Worm (Caenorhabditis elegans): ENCODE measurements around the gene F17E9.2.

The F17E9.2 gene

ce11 chrIV:8366295-8366694 lies 10.6 kb downstream of the F17E9.2 start, which contains the start of gene aagr-1:
TSS of gene aagr-1 (plus strand) at chrIV:8366521.
- TF ChIP-seq ceh-82 (tag; optimal IDR thresholded peaks at IDR 0.05): no peak
- TF ChIP-seq ztf-1 (GFP tag; conservative IDR thresholded peaks at IDR 0.05): no peak
- no peak for TF ChIP-seq nhr-129 (tag; optimal IDR thresholded peaks at IDR 0.05)
- no peak for TF ChIP-seq elt-1 (tag; optimal IDR thresholded peaks at IDR 0.05)
- TF ChIP-seq Y55F3AM.14 (GFP tag; optimal IDR thresholded peaks at IDR 0.05): no peak
- TF ChIP-seq unc-55 (GFP tag; optimal IDR thresholded peaks at IDR 0.05): no peak
- no peak for TF ChIP-seq zag-1 (tag; optimal IDR thresholded peaks at IDR 0.05)
- TF ChIP-seq ceh-16 (tag; optimal IDR thresholded peaks at IDR 0.05): no peak
- TF ChIP-seq sma-3 (GFP tag; optimal IDR thresholded peaks at IDR 0.05): no peak
- no peak for TF ChIP-seq ama-1 (optimal IDR thresholded peaks at IDR 0.05)
- peak; percentile 47 for TF ChIP-seq crh-2 (tag; optimal IDR thresholded peaks at IDR 0.05)
- TF ChIP-seq unc-39 (tag; optimal IDR thresholded peaks at IDR 0.05): no peak
- no peak for TF ChIP-seq aly-2 (tag; optimal IDR thresholded peaks at IDR 0.05)
- no peak for TF ChIP-seq nhr-23 (tag; optimal IDR thresholded peaks at IDR 0.05)
- TF ChIP-seq fos-1 (tag; optimal IDR thresholded peaks at IDR 0.05): peak; percentile 45

- TF ChIP-seq blmp-1 (tag; optimal IDR thresholded peaks at IDR 0.05; ENCODE audit: insufficient read depth) (no peak), nhr-237 (tag; optimal IDR thresholded peaks at IDR 0.05) (no peak), lin-13 (GFP tag; optimal IDR thresholded peaks at IDR 0.05) (no peak), nhr-6 (tag; optimal IDR thresholded peaks at IDR 0.05) (no peak), ztf-4 (tag; optimal IDR thresholded peaks at IDR 0.05) (no peak), Y55F3AM.14 (GFP tag; optimal IDR thresholded peaks at IDR 0.05) (no peak), peb-1 (tag; optimal IDR thresholded peaks at IDR 0.05) (no peak), ceh-16 (tag; optimal IDR thresholded peaks at IDR 0.05) (no peak), elt-3 (tag; optimal IDR thresholded peaks at IDR 0.05) (no peak), unc-55 (GFP tag; optimal IDR thresholded peaks at IDR 0.05) (no peak), mab-5 (tag; optimal IDR thresholded peaks at IDR 0.05) (no peak), C34F6.9 (tag; optimal IDR thresholded peaks at IDR 0.05) (no peak), unc-39 (tag; optimal IDR thresholded peaks at IDR 0.05) (no peak)
Observed at ce11 chrIV:8367887-8368286, 12.2 kb downstream of the F17E9.2 start.

- no peak for TF ChIP-seq nhr-129 (tag; optimal IDR thresholded peaks at IDR 0.05)
- TF ChIP-seq sma-9 (GFP tag; optimal IDR thresholded peaks at IDR 0.05): no peak
- no peak for TF ChIP-seq sma-9 (tag; optimal IDR thresholded peaks at IDR 0.05)
- no peak for TF ChIP-seq ZK546.5 (tag; optimal IDR thresholded peaks at IDR 0.05)
- no peak for TF ChIP-seq ztf-11 (tag; optimal IDR thresholded peaks at IDR 0.05)
- no peak for TF ChIP-seq nhr-12 (tag; optimal IDR thresholded peaks at IDR 0.05)
- TF ChIP-seq ztf-4 (tag; optimal IDR thresholded peaks at IDR 0.05): no peak
- TF ChIP-seq nhr-10 (tag; optimal IDR thresholded peaks at IDR 0.05): no peak
- no peak for TF ChIP-seq mbf-1 (tag; optimal IDR thresholded peaks at IDR 0.05)
- TF ChIP-seq lin-39 (tag; optimal IDR thresholded peaks at IDR 0.05): no peak
- no peak for TF ChIP-seq gmeb-1 (tag; optimal IDR thresholded peaks at IDR 0.05)
- no peak for TF ChIP-seq nhr-6 (tag; optimal IDR thresholded peaks at IDR 0.05)
Observed at ce11 chrIV:8369135-8369534, 13.4 kb downstream of the F17E9.2 start, which contains the start of gene D2096.6. TSS of gene D2096.6 (minus strand) at chrIV:8369235.

DNA sequence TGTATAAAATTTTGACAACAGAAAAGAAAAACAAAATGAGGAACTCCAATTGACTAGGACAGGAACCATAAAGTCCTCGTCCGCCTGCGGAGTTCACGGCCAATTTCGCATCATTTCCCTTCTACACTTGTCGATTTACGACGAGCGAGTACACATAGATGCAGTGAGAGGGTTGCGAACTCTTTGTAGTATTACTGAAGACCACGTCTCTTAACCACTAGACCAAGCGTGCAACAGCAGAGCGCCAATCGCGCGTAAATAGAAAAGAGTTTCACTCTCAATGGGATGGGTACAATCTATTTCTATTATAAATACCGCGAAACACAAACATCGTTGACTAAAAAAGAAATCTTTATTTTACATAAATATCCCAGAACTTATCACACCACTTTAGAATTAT lies 19.7 kb downstream of the F17E9.2 start:
- TF ChIP-seq mab-5 (tag; optimal IDR thresholded peaks at IDR 0.05) (peak; percentile 32), mdl-1 (tag; optimal IDR thresholded peaks at IDR 0.05) (no peak), ztf-4 (tag; optimal IDR thresholded peaks at IDR 0.05) (peak; percentile 74), blmp-1 (tag; optimal IDR thresholded peaks at IDR 0.05; ENCODE audit: insufficient read depth) (no peak), gmeb-1 (tag; optimal IDR thresholded peaks at IDR 0.05) (peak; percentile 71), skn-1 (tag; optimal IDR thresholded peaks at IDR 0.05) (no peak), lsy-2 (tag; optimal IDR thresholded peaks at IDR 0.05) (peak; percentile 54 to 82), lin-13 (GFP tag; optimal IDR thresholded peaks at IDR 0.05) (peak; percentile 82), F13H6.1 (tag; optimal IDR thresholded peaks at IDR 0.05) (peak; percentile 74), egl-27 (tag; optimal IDR thresholded peaks at IDR 0.05) (peak; percentile 59), nhr-12 (tag; optimal IDR thresholded peaks at IDR 0.05) (no peak), C34F6.9 (tag; optimal IDR thresholded peaks at IDR 0.05) (peak; percentile 84), zag-1 (tag; optimal IDR thresholded peaks at IDR 0.05) (peak; percentile 43), sma-3 (GFP tag; optimal IDR thresholded peaks at IDR 0.05) (peak; percentile 81), nhr-237 (tag; optimal IDR thresholded peaks at IDR 0.05) (no peak), peb-1 (tag; optimal IDR thresholded peaks at IDR 0.05) (no peak), unc-62 (GFP tag; optimal IDR thresholded peaks at IDR 0.05) (no peak), mbf-1 (tag; optimal IDR thresholded peaks at IDR 0.05) (no peak), nhr-23 (tag; optimal IDR thresholded peaks at IDR 0.05) (no peak), lin-11 (tag; optimal IDR thresholded peaks at IDR 0.05) (peak; percentile 44), ama-1 (optimal IDR thresholded peaks at IDR 0.05) (no peak), crh-2 (tag; optimal IDR thresholded peaks at IDR 0.05) (peak; percentile 85), nhr-11 (tag; optimal IDR thresholded peaks at IDR 0.05) (no peak), ztf-1 (GFP tag; conservative IDR thresholded peaks at IDR 0.05) (no peak), snpc-4 (tag; optimal IDR thresholded peaks at IDR 0.05) (peak; percentile 71), ZK546.5 (tag; optimal IDR thresholded peaks at IDR 0.05) (no peak), nhr-21 (tag; optimal IDR thresholded peaks at IDR 0.05) (peak; percentile 66), aly-2 (tag; optimal IDR thresholded peaks at IDR 0.05) (no peak), unc-39 (tag; optimal IDR thresholded peaks at IDR 0.05) (no peak), alr-1 (tag; optimal IDR thresholded peaks at IDR 0.05) (no peak), R02D3.7 (tag; optimal IDR thresholded peaks at IDR 0.05) (peak; percentile 15), lin-39 (tag; optimal IDR thresholded peaks at IDR 0.05) (no peak), elt-1 (tag; optimal IDR thresholded peaks at IDR 0.05) (no peak), dmd-4 (tag; optimal IDR thresholded peaks at IDR 0.05) (no peak), Y55F3AM.14 (GFP tag; optimal IDR thresholded peaks at IDR 0.05) (peak; percentile 68)

Data from whole organism, L2 larva.